Worm (Caenorhabditis elegans) whole organism, L2 larva: ENCODE measurements around the gene Y37H2A.12.

ENCODE experiments used
- R02D3.7 ChIP-seq: fragments of 150-350 bp; optimal IDR thresholded peaks from 2 replicates; lab custom pipeline; 2014; ENCODE audit warnings: missing biosample characterization, missing genetic modification characterization
- alr-1 ChIP-seq: fragments of 150-350 bp; optimal IDR thresholded peaks from 2 replicates; lab custom pipeline; 2014; ENCODE audit warnings: missing biosample characterization, missing genetic modification characterization
- nhr-237 ChIP-seq: fragments of 150-350 bp; optimal IDR thresholded peaks from 2 replicates; lab custom pipeline; 2014; ENCODE audit warnings: missing biosample characterization, missing genetic modification characterization
- sma-9 ChIP-seq, 2 experiments: fragments of 150-350 bp in 1 of 2; sonication (generic microtip) in 1 of 2; optimal IDR thresholded peaks; 2 replicates each; lab custom pipeline; 2014 to 2016; ENCODE audit warnings: missing genetic modification characterization in 2 of 2, mild to moderate bottlenecking in 1 of 2, missing biosample characterization in 1 of 2, missing compliant biosample characterization in 1 of 2, missing genetic modification reagents in 1 of 2, moderate library complexity in 1 of 2
- unc-39 ChIP-seq: fragments of 150-350 bp; optimal IDR thresholded peaks from 2 replicates; lab custom pipeline; 2014; ENCODE audit warnings: missing biosample characterization, missing genetic modification characterization
- unc-55 ChIP-seq: fragments of 150-350 bp; sonication (generic microtip); optimal IDR thresholded peaks from 3 replicates; lab custom pipeline; 2014; ENCODE audit warnings: missing biosample characterization, missing genetic modification reagents, missing genetic modification characterization
- unc-62 ChIP-seq: fragments of 150-350 bp; optimal IDR thresholded peaks from 2 replicates; lab custom pipeline; 2014; ENCODE audit warnings: missing biosample characterization, missing genetic modification reagents, missing genetic modification characterization
- zag-1 ChIP-seq: fragments of 150-350 bp; optimal IDR thresholded peaks from 2 replicates; lab custom pipeline; 2014; ENCODE audit warnings: missing biosample characterization, missing genetic modification characterization
- ztf-4 ChIP-seq: fragments of 150-350 bp; optimal IDR thresholded peaks from 2 replicates; lab custom pipeline; 2014; ENCODE audit warnings: missing biosample characterization, missing genetic modification characterization

DNA sequence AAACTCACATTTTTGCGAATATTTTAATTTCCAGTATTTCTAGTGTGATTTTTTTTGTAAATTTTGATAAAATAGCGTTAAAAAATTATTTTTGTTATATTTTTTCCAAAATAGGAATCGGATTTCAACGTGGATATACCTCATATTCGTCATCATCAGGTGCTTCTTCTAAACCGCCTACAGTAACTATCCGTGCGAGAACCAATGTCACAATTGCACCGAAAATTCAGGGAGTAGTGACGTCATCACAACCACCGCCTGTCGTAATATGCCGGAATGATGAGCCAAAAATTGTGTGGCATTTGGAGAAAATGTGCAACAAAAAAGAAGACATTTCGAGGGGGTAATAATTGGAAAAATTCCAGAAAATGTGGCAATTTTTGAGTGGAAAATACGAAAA, 39.7 kb downstream of the Y37H2A.12 start:
- TF ChIP-seq zag-1 (tag; lab: Kevin White, UChicago) = no peak
- TF ChIP-seq nhr-237 = no peak
- TF ChIP-seq unc-55 (GFP tag; lab: Kevin White, UChicago) = no peak
- TF ChIP-seq ztf-4 (tag; lab: Kevin White, UChicago) = no peak
- no peak for TF ChIP-seq unc-62 (GFP tag; lab: Kevin White, UChicago)
- no peak for TF ChIP-seq unc-39 (tag; lab: Kevin White, UChicago)
- no peak for TF ChIP-seq sma-9 (GFP tag; optimal IDR thresholded peaks at IDR 0.05; lab: Kevin White, UChicago)
- TF ChIP-seq sma-9 (tag; optimal IDR thresholded peaks at IDR 0.05; lab: Kevin White, UChicago) = no peak
- no peak for TF ChIP-seq R02D3.7 (tag; lab: Kevin White, UChicago)
- no peak for TF ChIP-seq alr-1 (tag; lab: Kevin White, UChicago)
